Fruit fly (Drosophila melanogaster): ENCODE measurements around the gene Lrp4.

DNA sequence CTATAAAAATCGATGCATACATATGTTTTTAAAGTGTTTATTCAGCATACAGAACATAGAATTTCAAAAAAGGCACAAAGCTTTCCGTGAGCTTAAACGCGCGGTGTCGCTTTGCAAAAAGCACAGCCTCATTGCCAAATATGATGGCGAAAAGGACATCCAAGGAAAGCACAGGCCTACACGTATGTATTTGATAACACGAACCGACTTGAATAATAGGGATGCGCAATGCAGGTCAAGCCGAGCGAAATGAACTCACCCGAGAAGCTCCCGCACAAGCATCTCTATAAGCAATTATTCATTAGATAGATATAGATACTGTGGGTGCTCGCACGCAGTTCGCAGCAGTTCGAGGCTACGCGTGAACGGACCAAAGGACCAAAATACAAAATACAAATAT, 14.1 kb downstream of the Lrp4 start, which contains the start of gene Lcch3:
- TF ChIP-seq CG8478 (optimal IDR thresholded peaks at IDR 0.05) (no peak), CTCF (optimal IDR thresholded peaks at IDR 0.05) (no peak)
